Fruit fly (Drosophila melanogaster) whole organism, embryonic: ENCODE results near the gene CG16957.

ENCODE experiments used
- ATbp ChIP-seq: fragments of 200-800 bp; sonication (Bioruptor generic); optimal IDR thresholded peaks from 2 replicates; lab custom pipeline; 2017; ENCODE audit warnings: missing biosample characterization, mild to moderate bottlenecking, missing genetic modification characterization, missing genetic modification reagents
- CG10147 ChIP-seq: fragments of 200-800 bp; sonication (Bioruptor generic); optimal IDR thresholded peaks from 2 replicates; lab custom pipeline; 2019; ENCODE audit warnings: missing biosample characterization, mild to moderate bottlenecking, missing genetic modification characterization, moderate library complexity
- CG11560 ChIP-seq: fragments of 200-800 bp; sonication (Bioruptor generic); IDR thresholded peaks from 3 replicates; pipeline ENCODE4 v1.3.6; 2022; ENCODE audit warnings: missing biosample characterization, missing genetic modification characterization
- CG11696 ChIP-seq: fragments of 200-800 bp; sonication (Bioruptor generic); IDR thresholded peaks from 2 replicates; pipeline ENCODE4 v1.3.6; 2022; ENCODE audit warnings: missing biosample characterization, missing genetic modification characterization
- CG11723 ChIP-seq: fragments of 200-800 bp; sonication (Bioruptor generic); optimal IDR thresholded peaks from 2 replicates; lab custom pipeline; 2017; ENCODE audit warnings: missing biosample characterization, mild to moderate bottlenecking, missing genetic modification characterization
- CG12071 ChIP-seq: fragments of 200-800 bp; sonication (Bioruptor generic); optimal IDR thresholded peaks from 3 replicates; lab custom pipeline; 2018; ENCODE audit warnings: missing biosample characterization, mild to moderate bottlenecking, missing genetic modification characterization
- CG12299 ChIP-seq: fragments of 200-800 bp; sonication (Bioruptor generic); optimal IDR thresholded peaks from 2 replicates; lab custom pipeline; 2018; ENCODE audit warnings: missing biosample characterization, mild to moderate bottlenecking, missing genetic modification characterization
- CG12942 ChIP-seq: fragments of 200-800 bp; sonication (Bioruptor generic); optimal IDR thresholded peaks from 3 replicates; lab custom pipeline; 2016; ENCODE audit warnings: missing biosample characterization, missing genetic modification characterization
- CG17802 ChIP-seq: fragments of 200-800 bp; sonication (Bioruptor generic); optimal IDR thresholded peaks from 2 replicates; lab custom pipeline; 2018; ENCODE audit warnings: missing biosample characterization, mild to moderate bottlenecking, missing genetic modification characterization, moderate library complexity
- CG30431 ChIP-seq: fragments of 200-800 bp; sonication (Bioruptor generic); optimal IDR thresholded peaks from 2 replicates; lab custom pipeline; 2017; ENCODE audit warnings: missing biosample characterization, missing genetic modification characterization
- CG32532 ChIP-seq: fragments of 200-800 bp; sonication (Bioruptor generic); IDR thresholded peaks from 2 replicates; pipeline ENCODE4 v1.3.6; 2022; ENCODE audit warnings: missing biosample characterization, missing genetic modification characterization
- CG42726 ChIP-seq: fragments of 200-800 bp; sonication (Bioruptor generic); IDR thresholded peaks from 2 replicates; pipeline ENCODE4 v1.3.6; 2022; ENCODE audit warnings: missing biosample characterization, missing genetic modification characterization; ENCODE audit not compliant: partially characterized antibody
- CG4854 ChIP-seq: fragments of 200-800 bp; sonication (Bioruptor generic); optimal IDR thresholded peaks from 2 replicates; lab custom pipeline; 2016; ENCODE audit warnings: missing biosample characterization, missing genetic modification characterization, inconsistent platforms
- CG6254 ChIP-seq: fragments of 200-800 bp; sonication (Bioruptor generic); optimal IDR thresholded peaks from 3 replicates; lab custom pipeline; 2017; ENCODE audit warnings: mild to moderate bottlenecking, missing biosample characterization, missing genetic modification reagents, missing genetic modification characterization
- CG6683 ChIP-seq: fragments of 200-800 bp; sonication (Bioruptor generic); optimal IDR thresholded peaks from 2 replicates; lab custom pipeline; 2017; ENCODE audit warnings: missing biosample characterization, mild to moderate bottlenecking, missing genetic modification characterization, missing genetic modification reagents
- CG6791 ChIP-seq: fragments of 200-800 bp; sonication (Bioruptor generic); IDR thresholded peaks from 3 replicates; pipeline ENCODE4 v1.3.6; 2022; ENCODE audit warnings: missing biosample characterization, missing genetic modification characterization; ENCODE audit not compliant: partially characterized antibody
- CG7745 ChIP-seq: fragments of 200-800 bp; sonication (Bioruptor generic); optimal IDR thresholded peaks from 2 replicates; lab custom pipeline; 2018; ENCODE audit warnings: missing biosample characterization, mild to moderate bottlenecking, missing genetic modification characterization, moderate library complexity
- CG8281 ChIP-seq: fragments of 200-800 bp; sonication (Bioruptor generic); optimal IDR thresholded peaks from 2 replicates; lab custom pipeline; 2018; ENCODE audit warnings: missing biosample characterization, mild to moderate bottlenecking, missing genetic modification characterization, moderate library complexity
- CG9215 ChIP-seq: fragments of 200-800 bp; sonication (Bioruptor generic); IDR thresholded peaks from 2 replicates; pipeline ENCODE4 v1.3.6; 2022; ENCODE audit warnings: missing biosample characterization, missing genetic modification characterization
- CG9797 ChIP-seq: fragments of 200-800 bp; sonication (Bioruptor generic); optimal IDR thresholded peaks from 3 replicates; lab custom pipeline; 2018; ENCODE audit warnings: missing biosample characterization, mild to moderate bottlenecking, missing genetic modification characterization
- ERR ChIP-seq: fragments of 200-800 bp; sonication (Bioruptor generic); optimal IDR thresholded peaks from 2 replicates; lab custom pipeline; 2016; ENCODE audit warnings: missing biosample characterization, missing genetic modification characterization
- Eip74EF ChIP-seq, 2 experiments: fragments of 200-800 bp in 1 of 2; fragments of >200 bp in 1 of 2; sonication (Bioruptor generic) in 1 of 2; optimal IDR thresholded peaks; 2 replicates each; lab custom pipeline; 2017 to 2019; ENCODE audit warnings: missing biosample characterization in 2 of 2, missing genetic modification characterization in 2 of 2, mild to moderate bottlenecking in 1 of 2, moderate library complexity in 1 of 2
- H2.0 ChIP-seq: fragments of 200-800 bp; sonication (Bioruptor generic); IDR thresholded peaks from 2 replicates; pipeline ENCODE4 v1.3.6; 2022; ENCODE audit warnings: missing biosample characterization, missing genetic modification characterization
- HLH4C ChIP-seq: fragments of 200-800 bp; sonication (Bioruptor generic); IDR thresholded peaks from 3 replicates; pipeline ENCODE4 v1.3.6; 2022; ENCODE audit warnings: missing biosample characterization, missing genetic modification characterization; ENCODE audit not compliant: partially characterized antibody
- HLH54F ChIP-seq: fragments of 200-800 bp; sonication (Bioruptor generic); optimal IDR thresholded peaks from 3 replicates; lab custom pipeline; 2016; ENCODE audit warnings: missing biosample characterization, missing genetic modification characterization
- Med ChIP-seq: fragments of 200-800 bp; sonication (Bioruptor generic); peaks from one replicate; lab custom pipeline; 2016; ENCODE audit warnings: missing biosample characterization, missing genetic modification characterization, mild to moderate bottlenecking, inconsistent platforms, moderate library complexity
- NC2β ChIP-seq: fragments of 200-800 bp; sonication (Bioruptor generic); optimal IDR thresholded peaks from 2 replicates; lab custom pipeline; 2016; ENCODE audit warnings: missing biosample characterization, missing genetic modification characterization
- Nf-YC ChIP-seq: fragments of 200-800 bp; optimal IDR thresholded peaks from 3 replicates; lab custom pipeline; 2019; ENCODE audit warnings: missing biosample characterization, mild to moderate bottlenecking, missing genetic modification characterization, moderate library complexity
- Oaz ChIP-seq: fragments of 200-800 bp; sonication (Bioruptor generic); IDR thresholded peaks from 2 replicates; pipeline ENCODE4 v1.3.6; 2022; ENCODE audit warnings: missing biosample characterization, missing genetic modification characterization
- Pdp1 ChIP-seq, 2 experiments: fragments of 200-800 bp; sonication (Bioruptor generic); optimal IDR thresholded peaks; 3 replicates each; lab custom pipeline; 2016; ENCODE audit warnings: missing biosample characterization in 2 of 2, missing genetic modification characterization in 2 of 2, mild to moderate bottlenecking in 1 of 2, moderate library complexity in 1 of 2
- Sin3A ChIP-seq: fragments of >200 bp; optimal IDR thresholded peaks from 2 replicates; lab custom pipeline; 2018
- Sry-β ChIP-seq: fragments of 200-800 bp; sonication (Bioruptor generic); optimal IDR thresholded peaks from 2 replicates; lab custom pipeline; 2018; ENCODE audit warnings: missing biosample characterization, mild to moderate bottlenecking, missing genetic modification characterization, moderate library complexity
- Stat92E ChIP-seq, 3 experiments: fragments of >200 bp in 2 of 3; fragments of 200-800 bp in 1 of 3; sonication (Bioruptor generic) in 1 of 3; optimal IDR thresholded peaks; 2 replicates each; lab custom pipeline; 2017 to 2019; ENCODE audit warnings: missing biosample characterization in 3 of 3, missing genetic modification characterization in 3 of 3, mild to moderate bottlenecking in 1 of 3, moderate library complexity in 1 of 3
- amos ChIP-seq: fragments of 200-800 bp; sonication (Bioruptor generic); IDR thresholded peaks from 2 replicates; pipeline ENCODE4 v1.3.6; 2022; ENCODE audit warnings: missing biosample characterization, missing genetic modification characterization; ENCODE audit not compliant: partially characterized antibody
- ara ChIP-seq: fragments of 200-800 bp; sonication (Bioruptor generic); IDR thresholded peaks from 2 replicates; pipeline ENCODE4 v1.3.6; 2022; ENCODE audit warnings: missing biosample characterization, missing genetic modification characterization
- ato ChIP-seq: fragments of 200-800 bp; sonication (Bioruptor generic); IDR thresholded peaks from 2 replicates; pipeline ENCODE4 v1.3.6; 2022; ENCODE audit warnings: missing biosample characterization, missing genetic modification characterization; ENCODE audit not compliant: partially characterized antibody
- br ChIP-seq: fragments of >200 bp; optimal IDR thresholded peaks from 2 replicates; lab custom pipeline; 2017
- cato ChIP-seq: fragments of 200-800 bp; sonication (Bioruptor generic); optimal IDR thresholded peaks from 2 replicates; lab custom pipeline; 2016; ENCODE audit warnings: missing biosample characterization, missing genetic modification characterization, borderline replicate concordance
- corto ChIP-seq: fragments of 200-800 bp; sonication (Bioruptor generic); optimal IDR thresholded peaks from 2 replicates; lab custom pipeline; 2016; ENCODE audit warnings: missing biosample characterization, mild to moderate bottlenecking, missing genetic modification characterization, moderate library complexity
- en ChIP-seq: fragments of 200-800 bp; sonication (Bioruptor generic); optimal IDR thresholded peaks from 2 replicates; lab custom pipeline; 2016; ENCODE audit warnings: missing biosample characterization, missing genetic modification characterization
- eve ChIP-seq, 2 experiments: fragments of >200 bp; optimal IDR thresholded peaks; 2 replicates each; lab custom pipeline; 2017; ENCODE audit warnings: missing biosample characterization in 2 of 2, missing genetic modification characterization in 2 of 2
- kay ChIP-seq: fragments of 200-800 bp; sonication (Bioruptor generic); optimal IDR thresholded peaks from 2 replicates; lab custom pipeline; 2016; ENCODE audit warnings: missing biosample characterization, missing genetic modification characterization
- mirr ChIP-seq: fragments of 200-800 bp; sonication (Bioruptor generic); optimal IDR thresholded peaks from 3 replicates; lab custom pipeline; 2018; ENCODE audit warnings: missing biosample characterization, mild to moderate bottlenecking, missing genetic modification characterization
- mld ChIP-seq: fragments of 200-800 bp; sonication (Bioruptor generic); IDR thresholded peaks from 3 replicates; pipeline ENCODE4 v1.3.6; 2022; ENCODE audit warnings: missing biosample characterization, missing genetic modification characterization; ENCODE audit not compliant: partially characterized antibody
- nerfin-2 ChIP-seq: fragments of 200-800 bp; sonication (Bioruptor generic); IDR thresholded peaks from 2 replicates; pipeline ENCODE4 v1.3.6; 2022; ENCODE audit warnings: missing biosample characterization, missing genetic modification characterization; ENCODE audit not compliant: partially characterized antibody
- org-1 ChIP-seq: fragments of 200-800 bp; sonication (Bioruptor generic); optimal IDR thresholded peaks from 2 replicates; lab custom pipeline; 2017; ENCODE audit warnings: missing biosample characterization, missing genetic modification characterization
- peb ChIP-seq: fragments of 200-800 bp; sonication (Bioruptor generic); IDR thresholded peaks from 2 replicates; pipeline ENCODE4 v1.3.6; 2022; ENCODE audit warnings: missing biosample characterization, missing genetic modification characterization
- psq ChIP-seq: fragments of 200-800 bp; sonication (Bioruptor generic); optimal IDR thresholded peaks from 2 replicates; lab custom pipeline; 2017; ENCODE audit warnings: missing biosample characterization, missing genetic modification characterization
- sc ChIP-seq, 3 experiments: fragments of >200 bp in 2 of 3; fragments of 200-800 bp in 1 of 3; sonication (Bioruptor generic) in 1 of 3; optimal IDR thresholded peaks; 2 replicates in 2 of 3; 3 replicates in 1 of 3; lab custom pipeline; 2017; ENCODE audit warnings: mild to moderate bottlenecking in 1 of 3, missing biosample characterization in 1 of 3, missing genetic modification characterization in 1 of 3, missing genetic modification reagents in 1 of 3
- zfh1 ChIP-seq: fragments of 200-800 bp; sonication (Bioruptor generic); IDR thresholded peaks from 3 replicates; pipeline ENCODE4 v1.3.6; 2022; ENCODE audit warnings: missing biosample characterization, missing genetic modification characterization

Gene CG16957

DNA sequence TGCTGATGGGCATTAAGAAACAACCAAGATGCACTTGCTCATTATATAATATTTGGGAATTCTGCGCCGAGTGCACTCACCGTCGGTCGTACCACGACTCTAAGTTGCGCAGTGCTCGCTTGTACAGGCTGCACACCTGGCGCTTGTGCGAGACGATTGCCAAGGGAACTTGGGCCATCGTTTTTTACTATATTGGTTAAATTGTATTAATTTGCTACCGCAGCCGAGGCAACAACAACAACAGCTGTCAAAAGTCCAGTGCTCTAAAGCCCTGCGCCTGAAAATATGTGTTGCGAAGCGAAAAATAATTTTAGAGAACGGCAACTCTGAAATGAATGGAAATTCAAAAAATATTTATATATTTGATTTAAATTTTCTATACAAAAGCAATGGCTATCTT, 25.2 kb downstream of the CG16957 start, which contains the start of gene ND-B22 (continued):
- TF ChIP-seq Pdp1 (GFP tag; optimal IDR thresholded peaks at IDR 0.05; lab: Kevin White, UChicago) (peak; percentile 27 to 97), Oaz (no peak), nerfin-2 (GFP tag; lab: Robert Waterston, UW) (no peak), eve (GFP tag; optimal IDR thresholded peaks at IDR 0.05; lab: Kevin White, UChicago) (no peak), Stat92E (GFP tag; optimal IDR thresholded peaks at IDR 0.05; lab: Kevin White, UChicago) (no peak), CG10147 (peak; percentile 17), psq (GFP tag; lab: Kevin White, UChicago) (no peak), CG32532 (GFP tag; lab: Robert Waterston, UW) (peak; percentile 57), kay (GFP tag; lab: Kevin White, UChicago) (no peak), CG30431 (GFP tag; lab: Kevin White, UChicago) (no peak), H2.0 (GFP tag; lab: Robert Waterston, UW) (peak; percentile 50), sc (optimal IDR thresholded peaks at IDR 0.05; lab: Kevin White, UChicago) (no peak), sc (GFP tag; optimal IDR thresholded peaks at IDR 0.05; lab: Kevin White, UChicago) (no peak), CG11560 (no peak), ato (GFP tag; lab: Robert Waterston, UW) (no peak; the same call in 1 of the 2 replicates), ara (GFP tag; lab: Robert Waterston, UW) (peak; percentile 35; the same call in 1 of the 2 replicates), en (no peak), mld (GFP tag; lab: Robert Waterston, UW) (no peak), CG42726 (no peak), CG7745 (tag; lab: Kevin White, UChicago) (no peak), cato (GFP tag; lab: Kevin White, UChicago) (no peak), Sin3A (lab: Kevin White, UChicago) (no peak), CG12942 (GFP tag; lab: Kevin White, UChicago) (peak; percentile 24), CG17802 (tag; lab: Kevin White, UChicago) (peak; percentile 32), Eip74EF (GFP tag; optimal IDR thresholded peaks at IDR 0.05; lab: Kevin White, UChicago) (no peak), CG6683 (no peak), NC2β (peak; percentile 17), zfh1 (peak; percentile 66), Sry-β (GFP tag; lab: Kevin White, UChicago) (no peak), CG8281 (tag; lab: Kevin White, UChicago) (no peak), ATbp (GFP tag; lab: Kevin White, UChicago) (no peak), CG6791 (0 out of 3 replicates have a peak, but pooled peaks have one; percentile 41), CG9797 (GFP tag; lab: Kevin White, UChicago) (no peak), HLH4C (no peak), Nf-YC (tag; lab: Kevin White, UChicago) (peak; percentile 47), CG11723 (no peak), org-1 (GFP tag; lab: Kevin White, UChicago) (no peak), corto (GFP tag; lab: Kevin White, UChicago) (no peak), CG12071 (GFP tag; lab: Kevin White, UChicago) (no peak), ERR (GFP tag; lab: Kevin White, UChicago) (no peak), CG11696 (GFP tag; lab: Robert Waterston, UW) (no peak), br (lab: Kevin White, UChicago) (no peak), HLH54F (GFP tag; lab: Kevin White, UChicago) (peak; percentile 28), peb (no peak), CG12299 (tag; lab: Kevin White, UChicago) (no peak), amos (peak; percentile 30; the same call in 1 of the 2 replicates), Med (GFP tag; lab: Kevin White, UChicago) (peak; percentile 88), CG6254 (no peak), mirr (GFP tag; lab: Kevin White, UChicago) (no peak), CG4854 (no peak), CG9215 (GFP tag; lab: Robert Waterston, UW) (no peak)
